Worm (Caenorhabditis elegans) whole organism, late embryonic: ENCODE data around the gene Y116A8C.25.

Experiments used
- ama-1 ChIP-seq: fragments of 150-350 bp; optimal IDR thresholded peaks from 2 replicates; lab custom pipeline; 2014
- ceh-2 ChIP-seq: sonication (generic microtip); optimal IDR thresholded peaks from 2 replicates; lab custom pipeline; 2016; ENCODE audit warnings: missing genotype, missing genetic modification characterization, missing compliant biosample characterization

DNA sequence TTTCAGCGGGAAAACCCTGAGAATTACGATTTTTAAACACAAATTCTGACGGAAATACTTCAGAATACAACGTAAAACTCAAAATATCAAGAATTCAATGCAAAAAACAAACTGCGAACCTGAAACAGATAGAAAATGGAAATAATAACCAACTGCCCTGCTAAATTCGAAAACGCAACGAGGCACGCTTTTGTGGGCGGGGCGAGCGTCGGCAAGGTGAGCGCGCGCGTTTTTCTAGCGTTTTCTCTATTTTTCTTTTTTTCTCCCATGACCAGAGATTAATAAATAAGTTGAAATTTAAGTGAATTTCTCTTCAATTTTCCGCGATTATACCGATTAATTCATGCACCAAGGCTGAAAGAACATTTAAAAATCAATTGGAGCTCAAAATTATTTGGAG lies 40.0 kb upstream of the Y116A8C.25 start, which contains the start of gene uaf-2:
- TF ChIP-seq ama-1 (lab: Kevin White, UChicago) (no peak), ceh-2 (tag; lab: Kevin White, UChicago) (no peak)
